Worm (Caenorhabditis elegans) whole organism, L1 larva: ENCODE results near the gene F28B12.1.

ENCODE experiments used
- C04F5.9 ChIP-seq: sonication (generic microtip); optimal IDR thresholded peaks from 2 replicates; lab custom pipeline; 2016; ENCODE audit warnings: missing genetic modification characterization, missing compliant biosample characterization
- F16B12.6 ChIP-seq: fragments of 150-350 bp; optimal IDR thresholded peaks from 2 replicates; lab custom pipeline; 2014; ENCODE audit warnings: missing biosample characterization, missing genetic modification characterization
- Y116A8C.19 ChIP-seq: sonication (generic microtip); optimal IDR thresholded peaks from 2 replicates; lab custom pipeline; 2016; ENCODE audit warnings: missing compliant biosample characterization, missing genetic modification characterization, borderline replicate concordance
- alr-1 ChIP-seq: fragments of 200-800 bp; sonication (Bioruptor generic); optimal IDR thresholded peaks from 2 replicates; lab custom pipeline; 2018; ENCODE audit warnings: borderline replicate concordance, mild to moderate bottlenecking, missing genetic modification characterization, missing compliant biosample characterization
- blmp-1 ChIP-seq: fragments of 150-350 bp; optimal IDR thresholded peaks from 2 replicates; lab custom pipeline; 2014; ENCODE audit warnings: missing biosample characterization, missing genetic modification characterization
- ceh-8 ChIP-seq: fragments of 200-800 bp; sonication (Bioruptor generic); optimal IDR thresholded peaks from 2 replicates; lab custom pipeline; 2018; ENCODE audit warnings: mild to moderate bottlenecking, missing genetic modification characterization, moderate library complexity, missing compliant biosample characterization
- ceh-90 ChIP-seq: sonication (generic microtip); optimal IDR thresholded peaks from 2 replicates; lab custom pipeline; 2016; ENCODE audit warnings: missing genetic modification characterization, missing compliant biosample characterization
- ces-1 ChIP-seq: fragments of 150-350 bp; optimal IDR thresholded peaks from 2 replicates; lab custom pipeline; 2014; ENCODE audit warnings: missing biosample characterization, missing genetic modification reagents, missing genetic modification characterization
- dpl-1 ChIP-seq, 3 experiments: fragments of 150-350 bp in 2 of 3; sonication (generic microtip) in 1 of 3; optimal IDR thresholded peaks; 2 replicates each; lab custom pipeline; 2014 to 2017; ENCODE audit warnings: missing biosample characterization in 3 of 3, missing genetic modification characterization in 3 of 3, missing genetic modification reagents in 3 of 3
- dsc-1 ChIP-seq: sonication (generic microtip); optimal IDR thresholded peaks from 2 replicates; lab custom pipeline; 2016; ENCODE audit warnings: mild to moderate bottlenecking, missing genetic modification characterization, missing compliant biosample characterization
- egl-27 ChIP-seq, 2 experiments: fragments of 150-350 bp in 1 of 2; sonication (generic microtip); optimal IDR thresholded peaks; 3 replicates each; lab custom pipeline; 2017 to 2018; ENCODE audit warnings: missing biosample characterization in 2 of 2, missing genetic modification characterization in 2 of 2, missing genetic modification reagents in 2 of 2
- elt-2 ChIP-seq: sonication (generic microtip); optimal IDR thresholded peaks from 2 replicates; lab custom pipeline; 2016; ENCODE audit warnings: missing genetic modification characterization, mild to moderate bottlenecking, inconsistent platforms, missing compliant biosample characterization, missing genetic modification reagents
- elt-3 ChIP-seq, 6 experiments: fragments of 150-350 bp in 1 of 6; sonication (generic microtip); optimal IDR thresholded peaks; 2 replicates each; lab custom pipeline; 2017 to 2018; ENCODE audit warnings: missing biosample characterization in 6 of 6, missing genetic modification characterization in 6 of 6, inconsistent platforms in 1 of 6
- fkh-4 ChIP-seq: sonication (generic microtip); optimal IDR thresholded peaks from 2 replicates; lab custom pipeline; 2016; ENCODE audit warnings: missing compliant biosample characterization, missing genetic modification characterization, borderline replicate concordance
- fkh-8 ChIP-seq: sonication (generic microtip); optimal IDR thresholded peaks from 2 replicates; lab custom pipeline; 2016; ENCODE audit warnings: mild to moderate bottlenecking, missing genetic modification characterization, missing compliant biosample characterization
- fos-1 ChIP-seq: fragments of 150-350 bp; optimal IDR thresholded peaks from 2 replicates; lab custom pipeline; 2014; ENCODE audit warnings: missing biosample characterization, missing genetic modification characterization
- grh-1 ChIP-seq: fragments of 200-800 bp; sonication (Bioruptor generic); IDR thresholded peaks from 2 replicates; pipeline ENCODE4 v1.3.6; 2022; ENCODE audit warnings: missing genetic modification reagents, missing genetic modification characterization, missing compliant biosample characterization
- hlh-4 ChIP-seq: sonication (generic microtip); optimal IDR thresholded peaks from 2 replicates; lab custom pipeline; 2016; ENCODE audit warnings: mild to moderate bottlenecking, missing genetic modification characterization, missing compliant biosample characterization
- hpl-2 ChIP-seq: fragments of 150-350 bp; optimal IDR thresholded peaks from 2 replicates; lab custom pipeline; 2014; ENCODE audit warnings: missing biosample characterization, missing genetic modification reagents, missing genetic modification characterization
- jun-1 ChIP-seq: fragments of 150-350 bp; optimal IDR thresholded peaks from 2 replicates; lab custom pipeline; 2014; ENCODE audit warnings: missing biosample characterization, missing genetic modification reagents, missing genetic modification characterization
- lin-13 ChIP-seq: fragments of 150-350 bp; optimal IDR thresholded peaks from 2 replicates; lab custom pipeline; 2014; ENCODE audit warnings: missing biosample characterization, missing genetic modification reagents, missing genetic modification characterization
- lin-15B ChIP-seq: fragments of 150-350 bp; sonication (generic microtip); optimal IDR thresholded peaks from 3 replicates; lab custom pipeline; 2014; ENCODE audit warnings: missing biosample characterization, missing genetic modification characterization
- lin-39 ChIP-seq: fragments of 150-350 bp; optimal IDR thresholded peaks from 2 replicates; lab custom pipeline; 2014; ENCODE audit warnings: missing biosample characterization, missing genetic modification reagents, missing genetic modification characterization
- lir-3 ChIP-seq: sonication (generic microtip); optimal IDR thresholded peaks from 2 replicates; lab custom pipeline; 2016; ENCODE audit warnings: mild to moderate bottlenecking, missing genetic modification characterization, moderate library complexity, missing compliant biosample characterization; ENCODE audit not compliant: poor library complexity
- lsy-2 ChIP-seq, 2 experiments: fragments of 150-350 bp; optimal IDR thresholded peaks; 2 replicates each; lab custom pipeline; 2014; ENCODE audit warnings: missing biosample characterization in 2 of 2, missing genetic modification characterization in 2 of 2
- mdl-1 ChIP-seq, 2 experiments: fragments of 150-350 bp; optimal IDR thresholded peaks; 2 replicates each; lab custom pipeline; 2014 to 2017; ENCODE audit warnings: missing biosample characterization in 2 of 2, missing genetic modification characterization in 2 of 2, inconsistent platforms in 1 of 2
- mef-2 ChIP-seq: fragments of 150-350 bp; optimal IDR thresholded peaks from 2 replicates; lab custom pipeline; 2014; ENCODE audit warnings: missing biosample characterization, missing genetic modification characterization
- nhr-20 ChIP-seq: sonication (generic microtip); optimal IDR thresholded peaks from 2 replicates; lab custom pipeline; 2016; ENCODE audit warnings: mild to moderate bottlenecking, missing genetic modification characterization, missing compliant biosample characterization
- nhr-28 ChIP-seq: fragments of 150-350 bp; optimal IDR thresholded peaks from 2 replicates; lab custom pipeline; 2014; ENCODE audit warnings: missing biosample characterization, missing genetic modification characterization
- nhr-77 ChIP-seq: fragments of 150-350 bp; optimal IDR thresholded peaks from 2 replicates; lab custom pipeline; 2014; ENCODE audit warnings: missing biosample characterization, missing genetic modification characterization
- nhr-90 ChIP-seq: sonication (generic microtip); optimal IDR thresholded peaks from 2 replicates; lab custom pipeline; 2016; ENCODE audit warnings: mild to moderate bottlenecking, missing genetic modification characterization, missing compliant biosample characterization; ENCODE audit not compliant: poor library complexity
- pax-3 ChIP-seq: fragments of 200-800 bp; sonication (Bioruptor generic); optimal IDR thresholded peaks from 2 replicates; lab custom pipeline; 2018; ENCODE audit warnings: mild to moderate bottlenecking, missing genetic modification characterization, moderate library complexity, missing compliant biosample characterization
- pqm-1 ChIP-seq: sonication (generic microtip); optimal IDR thresholded peaks from 3 replicates; lab custom pipeline; 2017; ENCODE audit warnings: missing biosample characterization, missing genetic modification characterization
- rnt-1 ChIP-seq: sonication (generic microtip); optimal IDR thresholded peaks from 2 replicates; lab custom pipeline; 2016; ENCODE audit warnings: mild to moderate bottlenecking, missing genetic modification characterization, moderate library complexity, missing compliant biosample characterization
- skn-1 ChIP-seq: fragments of 150-350 bp; optimal IDR thresholded peaks from 2 replicates; lab custom pipeline; 2014; ENCODE audit warnings: missing biosample characterization, missing genetic modification characterization
- snpc-4 ChIP-seq: fragments of 150-350 bp; optimal IDR thresholded peaks from 2 replicates; lab custom pipeline; 2014; ENCODE audit warnings: missing biosample characterization, missing genetic modification characterization
- sox-4 ChIP-seq: sonication (generic microtip); optimal IDR thresholded peaks from 2 replicates; lab custom pipeline; 2016; ENCODE audit warnings: missing genetic modification characterization, missing compliant biosample characterization
- swsn-7 ChIP-seq: sonication (generic microtip); optimal IDR thresholded peaks from 2 replicates; lab custom pipeline; 2016; ENCODE audit warnings: missing genetic modification characterization, missing compliant biosample characterization
- tbx-2 ChIP-seq: sonication (generic microtip); optimal IDR thresholded peaks from 2 replicates; lab custom pipeline; 2016; ENCODE audit warnings: missing genetic modification characterization, missing compliant biosample characterization
- tlp-1 ChIP-seq: fragments of 150-350 bp; optimal IDR thresholded peaks from 2 replicates; lab custom pipeline; 2014; ENCODE audit warnings: missing biosample characterization, missing genetic modification characterization
- unc-30 ChIP-seq: sonication (generic microtip); optimal IDR thresholded peaks from 2 replicates; lab custom pipeline; 2017; ENCODE audit warnings: missing biosample characterization, missing genetic modification characterization
- unc-62 ChIP-seq: fragments of 150-350 bp; optimal IDR thresholded peaks from 2 replicates; lab custom pipeline; 2014; ENCODE audit warnings: missing biosample characterization, missing genetic modification reagents, missing genetic modification characterization
- unc-86 ChIP-seq: sonication (generic microtip); optimal IDR thresholded peaks from 2 replicates; lab custom pipeline; 2016; ENCODE audit warnings: missing genetic modification characterization, missing compliant biosample characterization
- unc-98 ChIP-seq: fragments of 200-800 bp; sonication (Bioruptor generic); IDR thresholded peaks from 2 replicates; pipeline ENCODE4 v1.3.6; 2022; ENCODE audit warnings: missing genetic modification characterization, missing compliant biosample characterization
- vab-15 ChIP-seq: sonication (generic microtip); optimal IDR thresholded peaks from 2 replicates; lab custom pipeline; 2017; ENCODE audit warnings: missing genotype, mild to moderate bottlenecking, missing genetic modification characterization, missing compliant biosample characterization
- xbp-1 ChIP-seq: sonication (generic microtip); optimal IDR thresholded peaks from 2 replicates; lab custom pipeline; 2016; ENCODE audit warnings: missing genetic modification characterization, missing compliant biosample characterization
- zag-1 ChIP-seq: fragments of 150-350 bp; optimal IDR thresholded peaks from 2 replicates; lab custom pipeline; 2014; ENCODE audit warnings: missing biosample characterization, missing genetic modification characterization
- zip-4 ChIP-seq: fragments of 200-800 bp; sonication (Bioruptor generic); optimal IDR thresholded peaks from 2 replicates; lab custom pipeline; 2018; ENCODE audit warnings: mild to moderate bottlenecking, missing genetic modification characterization, moderate library complexity, missing compliant biosample characterization
- ztf-11 ChIP-seq, 2 experiments: sonication (generic microtip); optimal IDR thresholded peaks; 2 replicates each; lab custom pipeline; 2016 to 2017; ENCODE audit warnings: missing genetic modification characterization in 2 of 2, missing biosample characterization in 1 of 2, missing compliant biosample characterization in 1 of 2

F28B12.1 gene

DNA sequence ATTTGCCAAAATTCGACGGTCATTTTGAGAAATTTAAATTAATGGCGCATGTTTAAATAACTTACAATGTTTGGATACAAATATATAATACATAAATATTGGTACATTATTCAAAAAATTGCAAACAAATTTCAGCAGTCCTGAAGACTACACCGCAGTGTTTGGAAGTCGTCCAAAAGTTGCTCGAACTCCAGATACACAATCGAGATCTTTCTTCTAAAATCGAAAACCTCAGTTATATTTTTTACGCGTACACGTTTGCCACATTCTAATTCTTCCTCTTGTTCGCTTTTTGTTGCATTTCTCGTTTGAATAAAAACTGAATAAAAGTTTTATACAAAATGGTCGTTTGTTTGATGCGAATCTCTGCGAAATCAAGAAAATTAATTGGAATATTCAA is 38.5 kb upstream of the F28B12.1 start, which contains the start of gene tsp-18:
Gene tsp-18 (plus strand): TSS at position 301 of the 400 bp plus-strand sequence.
- no peak for TF ChIP-seq grh-1 (GFP tag; lab: Robert Waterston, UW)

ce11 chrII:5906274-5906673 is 36.5 kb upstream of the F28B12.1 start, which contains the start of gene F59G1.8:
TSS of gene F59G1.8 (plus strand) at chrII:5906566.
- TF ChIP-seq ztf-11 (tag; optimal IDR thresholded peaks at IDR 0.05; lab: Kevin White, UChicago) (no peak), mdl-1 (tag; optimal IDR thresholded peaks at IDR 0.05; lab: Kevin White, UChicago) (no peak), rnt-1 (tag; lab: Kevin White, UChicago) (no peak), elt-3 (tag; optimal IDR thresholded peaks at IDR 0.05; lab: Kevin White, UChicago) (no peak), ceh-90 (tag; lab: Kevin White, UChicago) (no peak), egl-27 (tag; optimal IDR thresholded peaks at IDR 0.05; lab: Kevin White, UChicago) (no peak)

DNA sequence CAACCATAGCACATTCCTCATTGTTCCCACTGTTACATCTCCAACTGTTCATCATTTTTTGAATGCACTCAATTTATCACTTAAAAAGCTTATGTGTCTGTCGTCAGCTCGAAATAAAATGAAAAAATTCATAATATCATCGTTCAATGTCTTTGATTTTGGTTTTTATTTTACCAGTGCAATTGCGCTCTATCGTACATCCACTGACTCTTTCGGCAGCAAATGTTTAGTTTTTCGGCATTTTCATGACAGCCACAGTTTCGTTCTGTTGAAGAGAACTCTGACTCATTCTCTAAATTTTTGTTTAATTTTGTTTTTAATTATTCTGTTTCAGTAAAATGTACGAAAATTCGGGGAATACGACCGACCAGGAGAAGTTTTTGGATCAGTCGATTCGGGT is 35.2 kb upstream of the F28B12.1 start, which contains the start of gene vps-35:
Gene vps-35 (plus strand): TSS at position 335 of the 400 bp plus-strand sequence.
- peak; percentile 32 for TF ChIP-seq skn-1 (tag; lab: Kevin White, UChicago)
- TF ChIP-seq F16B12.6 (tag; lab: Kevin White, UChicago), result no peak
- no peak for TF ChIP-seq unc-62 (GFP tag; lab: Kevin White, UChicago)
- TF ChIP-seq ces-1 (GFP tag; lab: Kevin White, UChicago), result no peak
- no peak for TF ChIP-seq elt-2
- peak in 2 of 3 experiments; percentile 49 to 58 for TF ChIP-seq dpl-1 (GFP tag; optimal IDR thresholded peaks at IDR 0.05; lab: Kevin White, UChicago)
- no peak for TF ChIP-seq unc-30 (tag; lab: Kevin White, UChicago)
- TF ChIP-seq unc-98 (GFP tag; lab: Robert Waterston, UW), result no peak
- TF ChIP-seq nhr-90 (tag; lab: Kevin White, UChicago), result no peak
- TF ChIP-seq tlp-1 (tag; lab: Kevin White, UChicago), result no peak
- no peak for TF ChIP-seq dsc-1
- no peak for TF ChIP-seq alr-1 (tag; lab: Kevin White, UChicago)
- no peak for TF ChIP-seq vab-15 (tag; lab: Kevin White, UChicago)
- TF ChIP-seq pax-3 (tag; lab: Kevin White, UChicago), result no peak
- TF ChIP-seq C04F5.9 (tag; lab: Kevin White, UChicago), result no peak
- no peak for TF ChIP-seq sox-4 (tag; lab: Kevin White, UChicago)
- TF ChIP-seq ztf-11 (tag; optimal IDR thresholded peaks at IDR 0.05; lab: Kevin White, UChicago), result no peak
- no peak for TF ChIP-seq zag-1 (tag; lab: Kevin White, UChicago)
- peak; percentile 64 for TF ChIP-seq blmp-1 (tag; lab: Kevin White, UChicago)
- no peak for TF ChIP-seq nhr-77 (tag; lab: Kevin White, UChicago)
- TF ChIP-seq swsn-7 (tag; lab: Kevin White, UChicago), result no peak
- TF ChIP-seq lin-15B (tag; lab: Kevin White, UChicago), result peak; percentile 4
- no peak for TF ChIP-seq elt-3 (tag; optimal IDR thresholded peaks at IDR 0.05; lab: Kevin White, UChicago)
- TF ChIP-seq snpc-4 (tag; lab: Kevin White, UChicago), result no peak
- no peak for TF ChIP-seq hpl-2 (GFP tag; lab: Kevin White, UChicago)
- no peak for TF ChIP-seq nhr-28 (tag; lab: Kevin White, UChicago)
- no peak for TF ChIP-seq jun-1 (tag; lab: Kevin White, UChicago)
- no peak for TF ChIP-seq zip-4 (GFP tag; lab: Kevin White, UChicago)
- no peak for TF ChIP-seq pqm-1 (tag; lab: Kevin White, UChicago)
- TF ChIP-seq hlh-4 (tag; lab: Kevin White, UChicago), result no peak
- TF ChIP-seq ceh-8, result no peak
- no peak for TF ChIP-seq Y116A8C.19 (tag; lab: Kevin White, UChicago)
- TF ChIP-seq xbp-1, result no peak
- TF ChIP-seq fos-1 (tag; lab: Kevin White, UChicago), result no peak
- TF ChIP-seq nhr-20 (tag; lab: Kevin White, UChicago), result peak; percentile 32
- no peak for TF ChIP-seq egl-27 (tag; optimal IDR thresholded peaks at IDR 0.05; lab: Kevin White, UChicago)
- TF ChIP-seq fkh-4, result no peak
- TF ChIP-seq lin-13, result no peak
- TF ChIP-seq unc-86, result no peak
- no peak for TF ChIP-seq fkh-8 (tag; lab: Kevin White, UChicago)
- no peak for TF ChIP-seq tbx-2 (tag; lab: Kevin White, UChicago)
- TF ChIP-seq lsy-2 (tag; optimal IDR thresholded peaks at IDR 0.05; lab: Kevin White, UChicago), result peak; percentile 19 to 62
- no peak for TF ChIP-seq lir-3
- TF ChIP-seq lin-39, result no peak
- no peak for TF ChIP-seq mef-2
